Worm (Caenorhabditis elegans) whole organism, midembryonic: ENCODE measurements around the gene C39D10.1.

Experiments used
- cog-1 ChIP-seq: sonication (generic microtip); optimal IDR thresholded peaks from 2 replicates; lab custom pipeline; 2016; ENCODE audit warnings: missing genetic modification characterization, missing compliant biosample characterization
- flt-1 ChIP-seq: fragments of 200-800 bp; sonication (Bioruptor generic); IDR thresholded peaks from 2 replicates; pipeline ENCODE4 v1.3.6; 2022; ENCODE audit warnings: missing genetic modification characterization, missing compliant biosample characterization
- klf-2 ChIP-seq: fragments of 200-800 bp; sonication (Bioruptor generic); conservative IDR thresholded peaks from 2 replicates; pipeline ENCODE4 v1.3.6; 2022; ENCODE audit warnings: missing genetic modification reagents, missing genetic modification characterization, missing compliant biosample characterization
- ztf-23 ChIP-seq: fragments of 200-800 bp; sonication (Bioruptor generic); IDR thresholded peaks from 2 replicates; pipeline ENCODE4 v1.3.6; 2022; ENCODE audit warnings: missing genetic modification reagents, missing genetic modification characterization, missing compliant biosample characterization

- TF ChIP-seq flt-1 (GFP tag; lab: Robert Waterston, UW) (no peak), cog-1 (tag; lab: Kevin White, UChicago) (no peak), klf-2 (GFP tag; lab: Robert Waterston, UW) (no peak), ztf-23 (GFP tag; lab: Robert Waterston, UW) (no peak)
Measured at ce11 chrX:7930450-7930849, 23.7 kb downstream of the C39D10.1 start, which contains the start of gene zig-3.
